Fruit fly (Drosophila melanogaster): ENCODE measurements around the gene Sys1.

The Sys1 gene

dm6 chr3R:8673803-8674234, 21.2 kb downstream of the Sys1 start, which contains the start of gene mRpL19:
Gene mRpL19 (plus strand): TSS chr3R:8674109.
- TF ChIP-seq psq (optimal IDR thresholded peaks at IDR 0.05) (no peak), h (optimal IDR thresholded peaks at IDR 0.05) (no peak), Sin3A (optimal IDR thresholded peaks at IDR 0.05) (no peak), insv (optimal IDR thresholded peaks at IDR 0.05) (no peak), Myc (optimal IDR thresholded peaks at IDR 0.05) (no peak), ttk (optimal IDR thresholded peaks at IDR 0.05) (no peak)

- TF ChIP-seq ttk (optimal IDR thresholded peaks at IDR 0.05) (no peak), Myc (optimal IDR thresholded peaks at IDR 0.05) (no peak)
These were observed 24.0 kb downstream of the Sys1 start, which contains the start of the genes Unc50, CG11755 and CG8043 for dm6 chr3R:8676560-8677000. Gene Unc50 (minus strand): TSS chr3R:8676613. Gene CG11755 (plus strand): TSS chr3R:8676915. Gene CG8043 (plus strand): TSS chr3R:8676915.

dm6 chr3R:8679934-8680333, 27.3 kb downstream of the Sys1 start, which contains the start of gene CG33325:
Gene CG33325 (minus strand): TSS chr3R:8680034.
- TF ChIP-seq insv (optimal IDR thresholded peaks at IDR 0.05) (no peak), psq (optimal IDR thresholded peaks at IDR 0.05) (no peak), h (optimal IDR thresholded peaks at IDR 0.05) (no peak), Myc (optimal IDR thresholded peaks at IDR 0.05) (no peak), ttk (optimal IDR thresholded peaks at IDR 0.05) (no peak), Sin3A (optimal IDR thresholded peaks at IDR 0.05) (no peak)

dm6 chr3R:8680611-8681010, 28.0 kb downstream of the Sys1 start:
- TF ChIP-seq ttk (optimal IDR thresholded peaks at IDR 0.05), result no peak
- no peak for TF ChIP-seq Myc (optimal IDR thresholded peaks at IDR 0.05)
- TF ChIP-seq Sin3A (optimal IDR thresholded peaks at IDR 0.05), result no peak
- TF ChIP-seq insv (optimal IDR thresholded peaks at IDR 0.05), result no peak
- TF ChIP-seq h (optimal IDR thresholded peaks at IDR 0.05), result no peak
- TF ChIP-seq psq (optimal IDR thresholded peaks at IDR 0.05), result no peak

dm6 chr3R:8683280-8683679, 30.7 kb downstream of the Sys1 start:
- TF ChIP-seq h (optimal IDR thresholded peaks at IDR 0.05) (no peak), Myc (optimal IDR thresholded peaks at IDR 0.05) (no peak), ttk (optimal IDR thresholded peaks at IDR 0.05) (no peak), psq (optimal IDR thresholded peaks at IDR 0.05) (no peak), Sin3A (optimal IDR thresholded peaks at IDR 0.05) (no peak), insv (optimal IDR thresholded peaks at IDR 0.05) (no peak)

- no peak for TF ChIP-seq ttk (optimal IDR thresholded peaks at IDR 0.05)
- TF ChIP-seq Sin3A (optimal IDR thresholded peaks at IDR 0.05), result no peak
- TF ChIP-seq psq (optimal IDR thresholded peaks at IDR 0.05), result no peak
- TF ChIP-seq insv (optimal IDR thresholded peaks at IDR 0.05), result no peak
- TF ChIP-seq Myc (optimal IDR thresholded peaks at IDR 0.05), result no peak
- TF ChIP-seq h (optimal IDR thresholded peaks at IDR 0.05), result no peak
These were observed 31.9 kb downstream of the Sys1 start, which contains the start of gene CG44227 for dm6 chr3R:8684328-8685177. Gene CG44227 (minus strand): TSS chr3R:8685176.

dm6 chr3R:8686446-8686845, 33.8 kb downstream of the Sys1 start:
- TF ChIP-seq Sin3A (optimal IDR thresholded peaks at IDR 0.05), result no peak
- TF ChIP-seq insv (optimal IDR thresholded peaks at IDR 0.05), result no peak
- TF ChIP-seq Myc (optimal IDR thresholded peaks at IDR 0.05), result no peak
- TF ChIP-seq h (optimal IDR thresholded peaks at IDR 0.05), result no peak
- no peak for TF ChIP-seq ttk (optimal IDR thresholded peaks at IDR 0.05)
- TF ChIP-seq psq (optimal IDR thresholded peaks at IDR 0.05), result no peak

dm6 chr3R:8694110-8694826, 41.6 kb downstream of the Sys1 start:
- no peak for TF ChIP-seq psq (optimal IDR thresholded peaks at IDR 0.05)
- no peak for TF ChIP-seq ttk (optimal IDR thresholded peaks at IDR 0.05)
- TF ChIP-seq Sin3A (optimal IDR thresholded peaks at IDR 0.05), result no peak
- no peak for TF ChIP-seq Myc (optimal IDR thresholded peaks at IDR 0.05)
- no peak for TF ChIP-seq insv (optimal IDR thresholded peaks at IDR 0.05)
- TF ChIP-seq h (optimal IDR thresholded peaks at IDR 0.05), result no peak

- TF ChIP-seq ttk (optimal IDR thresholded peaks at IDR 0.05) (no peak), insv (optimal IDR thresholded peaks at IDR 0.05) (no peak), Sin3A (optimal IDR thresholded peaks at IDR 0.05) (no peak), h (optimal IDR thresholded peaks at IDR 0.05) (no peak)
These were observed 45.2 kb downstream of the Sys1 start, which contains the start of gene hb for dm6 chr3R:8697772-8698259. Gene hb (minus strand): TSS chr3R:8697822.

dm6 chr3R:8699230-8699629, 46.6 kb downstream of the Sys1 start:
- TF ChIP-seq Myc (optimal IDR thresholded peaks at IDR 0.05), result no peak
- TF ChIP-seq Sin3A (optimal IDR thresholded peaks at IDR 0.05), result no peak
- TF ChIP-seq ttk (optimal IDR thresholded peaks at IDR 0.05), result no peak
- TF ChIP-seq h (optimal IDR thresholded peaks at IDR 0.05), result no peak
- TF ChIP-seq insv (optimal IDR thresholded peaks at IDR 0.05), result no peak
- TF ChIP-seq psq (optimal IDR thresholded peaks at IDR 0.05), result no peak

- TF ChIP-seq insv (optimal IDR thresholded peaks at IDR 0.05), result no peak
- no peak for TF ChIP-seq h (optimal IDR thresholded peaks at IDR 0.05)
- no peak for TF ChIP-seq ttk (optimal IDR thresholded peaks at IDR 0.05)
- TF ChIP-seq Sin3A (optimal IDR thresholded peaks at IDR 0.05), result no peak
- no peak for TF ChIP-seq Myc (optimal IDR thresholded peaks at IDR 0.05)
- TF ChIP-seq psq (optimal IDR thresholded peaks at IDR 0.05), result no peak
These were observed 48.0 kb downstream of the Sys1 start for dm6 chr3R:8700660-8701059.

dm6 chr3R:8701197-8701596, 48.6 kb downstream of the Sys1 start:
- no peak for TF ChIP-seq h (optimal IDR thresholded peaks at IDR 0.05)
- TF ChIP-seq Sin3A (optimal IDR thresholded peaks at IDR 0.05), result no peak
- no peak for TF ChIP-seq Myc (optimal IDR thresholded peaks at IDR 0.05)
- TF ChIP-seq ttk (optimal IDR thresholded peaks at IDR 0.05), result no peak
- no peak for TF ChIP-seq insv (optimal IDR thresholded peaks at IDR 0.05)
- TF ChIP-seq psq (optimal IDR thresholded peaks at IDR 0.05), result no peak
